Fruit fly (Drosophila melanogaster): ENCODE data around the gene kek3.

kek3 gene

DNA sequence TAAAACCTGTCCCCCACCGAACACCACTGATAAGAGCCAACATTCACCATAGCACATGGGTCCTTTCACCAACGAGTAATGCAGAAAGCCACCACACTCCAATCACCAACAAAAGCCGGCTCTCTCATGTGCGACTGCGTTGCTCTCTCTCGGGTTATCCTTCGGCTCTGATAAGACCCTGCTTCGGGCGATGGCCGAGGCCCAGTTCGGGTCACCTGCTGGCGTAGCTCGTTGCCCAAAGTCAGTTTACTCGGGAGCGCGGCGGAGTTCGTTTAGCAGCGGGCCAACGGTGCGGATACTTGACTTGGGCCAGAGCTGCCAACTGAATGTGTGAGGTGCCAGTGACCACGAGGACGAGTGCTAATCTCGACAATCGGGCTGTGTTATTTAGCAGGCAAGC lies at the start of gene kek3:
TSS of gene kek3 (plus strand) at position 244 of the 400 bp plus-strand sequence.
- TF ChIP-seq jumu (GFP tag; optimal IDR thresholded peaks at IDR 0.05) (no peak), CG6791 (GFP tag; IDR thresholded peaks at IDR 0.05; ENCODE audit: partially characterized antibody) (no peak), NC2α (GFP tag; optimal IDR thresholded peaks at IDR 0.05) (no peak), ato (GFP tag; IDR thresholded peaks at IDR 0.05; ENCODE audit: partially characterized antibody) (no peak), CG9215 (GFP tag; IDR thresholded peaks at IDR 0.05) (no peak), gfzf (GFP tag; optimal IDR thresholded peaks at IDR 0.05) (no peak), ara (GFP tag; IDR thresholded peaks at IDR 0.05) (no peak), fu2 (GFP tag; optimal IDR thresholded peaks at IDR 0.05) (no peak), Jarid2 (GFP tag; optimal IDR thresholded peaks at IDR 0.05) (peak; percentile 48), tll (GFP tag; optimal IDR thresholded peaks at IDR 0.05) (no peak), Fer3 (tag; optimal IDR thresholded peaks at IDR 0.05) (no peak), Xrp1 (GFP tag; IDR thresholded peaks at IDR 0.05) (no peak), stwl (tag; optimal IDR thresholded peaks at IDR 0.05) (no peak), da (GFP tag; optimal IDR thresholded peaks at IDR 0.05) (no peak), Elba2 (GFP tag; optimal IDR thresholded peaks at IDR 0.05) (no peak), cwo (GFP tag; optimal IDR thresholded peaks at IDR 0.05) (no peak), cad (GFP tag; optimal IDR thresholded peaks at IDR 0.05) (no peak), D (optimal IDR thresholded peaks at IDR 0.05) (no peak), D (GFP tag; optimal IDR thresholded peaks at IDR 0.05) (no peak), Dll (GFP tag; IDR thresholded peaks at IDR 0.05; ENCODE audit: partially characterized antibody) (no peak), grau (tag; optimal IDR thresholded peaks at IDR 0.05) (no peak), pzg (GFP tag; optimal IDR thresholded peaks at IDR 0.05) (no peak), ash1 (GFP tag; optimal IDR thresholded peaks at IDR 0.05) (no peak), CG17361 (GFP tag; IDR thresholded peaks at IDR 0.05) (no peak), crol (GFP tag; IDR thresholded peaks at IDR 0.05) (no peak), pho (GFP tag; optimal IDR thresholded peaks at IDR 0.05) (no peak), CG11398 (GFP tag; optimal IDR thresholded peaks at IDR 0.05) (no peak), CG11696 (GFP tag; IDR thresholded peaks at IDR 0.05) (no peak), CG18764 (GFP tag; optimal IDR thresholded peaks at IDR 0.05) (no peak), CG34422 (GFP tag; IDR thresholded peaks at IDR 0.05) (no peak), kay (GFP tag; optimal IDR thresholded peaks at IDR 0.05) (no peak), h (optimal IDR thresholded peaks at IDR 0.05) (no peak), NK7.1 (GFP tag; optimal IDR thresholded peaks at IDR 0.05) (no peak), CG6765 (GFP tag; optimal IDR thresholded peaks at IDR 0.05) (no peak), jigr1 (GFP tag; IDR thresholded peaks at IDR 0.05) (no peak), chinmo (GFP tag; IDR thresholded peaks at IDR 0.05; ENCODE audit: partially characterized antibody) (0 out of 4 replicates have a peak, but pooled peaks have one; percentile 26), CG8290 (GFP tag; optimal IDR thresholded peaks at IDR 0.05) (no peak), CG8290 (tag; optimal IDR thresholded peaks at IDR 0.05) (peak in 1 of 2 experiments; percentile 3), CG8089 (GFP tag; optimal IDR thresholded peaks at IDR 0.05) (no peak), inv (GFP tag; IDR thresholded peaks at IDR 0.05; ENCODE audit: partially characterized antibody) (no peak), zfh2 (GFP tag; optimal IDR thresholded peaks at IDR 0.05) (no peak), mam (GFP tag; optimal IDR thresholded peaks at IDR 0.05) (no peak), CG9797 (GFP tag; optimal IDR thresholded peaks at IDR 0.05) (no peak), dm (GFP tag; optimal IDR thresholded peaks at IDR 0.05) (no peak), unpg (GFP tag; optimal IDR thresholded peaks at IDR 0.05) (no peak), CG10366 (GFP tag; IDR thresholded peaks at IDR 0.05) (no peak), pros (GFP tag; optimal IDR thresholded peaks at IDR 0.05) (no peak), Atf3 (GFP tag; optimal IDR thresholded peaks at IDR 0.05) (no peak), pan (optimal IDR thresholded peaks at IDR 0.05) (no peak), pan (GFP tag; optimal IDR thresholded peaks at IDR 0.05 in 1 of 2, IDR thresholded peaks at IDR 0.05 in 1 of 2) (no peak), Dek (tag; optimal IDR thresholded peaks at IDR 0.05) (no peak), Camta (GFP tag; optimal IDR thresholded peaks at IDR 0.05) (no peak), Trl (optimal IDR thresholded peaks at IDR 0.05) (peak; percentile 1 to 13), Trl (GFP tag; optimal IDR thresholded peaks at IDR 0.05) (no peak)
